Fruit fly (Drosophila melanogaster) whole organism, embryonic: Measurements from ENCODE around the gene CG31321.
A peak's percentile ranks its signal among the peaks of the same experiment; 100 is the strongest.

Experiments used
- Adf1 ChIP-seq: fragments of 200-800 bp; sonication (Bioruptor generic); IDR thresholded peaks from 2 replicates; pipeline ENCODE4 v1.3.6; 2022; ENCODE audit warnings: missing biosample characterization, missing genetic modification characterization
- Bdp1 ChIP-seq: fragments of 200-800 bp; sonication (Bioruptor generic); optimal IDR thresholded peaks from 3 replicates; lab custom pipeline; 2016; ENCODE audit warnings: missing biosample characterization, missing genetic modification characterization
- CG10959 ChIP-seq: fragments of 200-800 bp; sonication (Bioruptor generic); IDR thresholded peaks from 2 replicates; pipeline ENCODE4 v1.3.6; 2022; ENCODE audit warnings: missing biosample characterization, missing genetic modification characterization
- CG14710 ChIP-seq: fragments of 200-800 bp; sonication (Bioruptor generic); optimal IDR thresholded peaks from 3 replicates; lab custom pipeline; 2019; ENCODE audit warnings: missing biosample characterization, mild to moderate bottlenecking, missing genetic modification characterization, moderate library complexity
- CG14965 ChIP-seq: fragments of 200-800 bp; sonication (Bioruptor generic); optimal IDR thresholded peaks from 2 replicates; lab custom pipeline; 2016; ENCODE audit warnings: missing biosample characterization, missing genetic modification characterization, borderline replicate concordance
- CG15269 ChIP-seq: fragments of 200-800 bp; sonication (Bioruptor generic); optimal IDR thresholded peaks from 2 replicates; lab custom pipeline; 2018; ENCODE audit warnings: missing biosample characterization, mild to moderate bottlenecking, missing genetic modification characterization, moderate library complexity
- CG17385 ChIP-seq: fragments of 200-800 bp; sonication (Bioruptor generic); optimal IDR thresholded peaks from 3 replicates; lab custom pipeline; 2018; ENCODE audit warnings: missing biosample characterization, mild to moderate bottlenecking, missing genetic modification characterization
- CG18011 ChIP-seq: fragments of 200-800 bp; sonication (Bioruptor generic); optimal IDR thresholded peaks from 2 replicates; lab custom pipeline; 2017; ENCODE audit warnings: missing biosample characterization, missing genetic modification characterization, mild to moderate bottlenecking, moderate library complexity, missing genotype
- CG1832 ChIP-seq: fragments of 200-800 bp; sonication (Bioruptor generic); optimal IDR thresholded peaks from 2 replicates; lab custom pipeline; 2017; ENCODE audit warnings: missing biosample characterization, mild to moderate bottlenecking, missing genetic modification characterization, inconsistent platforms
- CG18619 ChIP-seq: fragments of 200-800 bp; sonication (Bioruptor generic); optimal IDR thresholded peaks from 3 replicates; lab custom pipeline; 2017; ENCODE audit warnings: missing biosample characterization, mild to moderate bottlenecking, missing genetic modification characterization
- CG2202 ChIP-seq: fragments of 200-800 bp; sonication (Bioruptor generic); optimal IDR thresholded peaks from 2 replicates; lab custom pipeline; 2018; ENCODE audit warnings: missing biosample characterization, mild to moderate bottlenecking, missing genetic modification characterization
- CG30020 ChIP-seq: fragments of 200-800 bp; optimal IDR thresholded peaks from 2 replicates; lab custom pipeline; 2019; ENCODE audit warnings: missing biosample characterization, mild to moderate bottlenecking, missing genetic modification characterization, moderate library complexity
- CG5180 ChIP-seq: fragments of 200-800 bp; sonication (Bioruptor generic); optimal IDR thresholded peaks from 3 replicates; lab custom pipeline; 2017; ENCODE audit warnings: missing biosample characterization, missing genetic modification characterization, mild to moderate bottlenecking, moderate library complexity, missing genetic modification reagents
- CG6272 ChIP-seq: fragments of 200-800 bp; sonication (Bioruptor generic); IDR thresholded peaks from 2 replicates; pipeline ENCODE4 v1.3.6; 2022; ENCODE audit warnings: missing biosample characterization, missing genetic modification characterization
- CG7745 ChIP-seq: fragments of 200-800 bp; sonication (Bioruptor generic); optimal IDR thresholded peaks from 2 replicates; lab custom pipeline; 2018; ENCODE audit warnings: missing biosample characterization, mild to moderate bottlenecking, missing genetic modification characterization, moderate library complexity
- CG7963 ChIP-seq: fragments of 200-800 bp; sonication (Bioruptor generic); IDR thresholded peaks from 3 replicates; pipeline ENCODE4 v1.3.6; 2022; ENCODE audit warnings: missing biosample characterization, missing genetic modification characterization; ENCODE audit not compliant: partially characterized antibody
- CG8359 ChIP-seq: fragments of 200-800 bp; sonication (Bioruptor generic); optimal IDR thresholded peaks from 2 replicates; lab custom pipeline; 2017; ENCODE audit warnings: missing biosample characterization, mild to moderate bottlenecking, missing genetic modification characterization, borderline replicate concordance
- CG9437 ChIP-seq: fragments of 200-800 bp; sonication (Bioruptor generic); optimal IDR thresholded peaks from 2 replicates; lab custom pipeline; 2018; ENCODE audit warnings: missing biosample characterization, mild to moderate bottlenecking, missing genetic modification characterization
- CG9727 ChIP-seq: fragments of 200-800 bp; sonication (Bioruptor generic); optimal IDR thresholded peaks from 3 replicates; lab custom pipeline; 2017; ENCODE audit warnings: missing biosample characterization, mild to moderate bottlenecking, missing genetic modification characterization
- Camta ChIP-seq: fragments of 200-800 bp; sonication (Bioruptor generic); optimal IDR thresholded peaks from 2 replicates; lab custom pipeline; 2016; ENCODE audit warnings: missing biosample characterization, missing genetic modification characterization
- CkIIα-i1 ChIP-seq: fragments of 200-800 bp; sonication (Bioruptor generic); IDR thresholded peaks from 2 replicates; pipeline ENCODE4 v1.3.6; 2022; ENCODE audit warnings: missing biosample characterization, missing genetic modification characterization
- D ChIP-seq, 2 experiments: fragments of 200-800 bp in 1 of 2; fragments of >200 bp in 1 of 2; sonication (Bioruptor generic) in 1 of 2; optimal IDR thresholded peaks; 2 replicates in 1 of 2; 3 replicates in 1 of 2; lab custom pipeline; 2017; ENCODE audit warnings: mild to moderate bottlenecking in 1 of 2, missing biosample characterization in 1 of 2, missing genetic modification characterization in 1 of 2, missing genetic modification reagents in 1 of 2
- D19A ChIP-seq: fragments of 200-800 bp; optimal IDR thresholded peaks from 3 replicates; lab custom pipeline; 2019; ENCODE audit warnings: missing biosample characterization, mild to moderate bottlenecking, missing genetic modification characterization, moderate library complexity
- E2f1 ChIP-seq: fragments of 200-800 bp; sonication (Bioruptor generic); IDR thresholded peaks from 2 replicates; pipeline ENCODE4 v1.3.6; 2022; ENCODE audit warnings: missing biosample characterization, missing genetic modification characterization
- Ets97D ChIP-seq: fragments of 200-800 bp; sonication (Bioruptor generic); optimal IDR thresholded peaks from 3 replicates; lab custom pipeline; 2016; ENCODE audit warnings: missing biosample characterization, missing genetic modification characterization
- Jarid2 ChIP-seq: fragments of 200-800 bp; sonication (Bioruptor generic); optimal IDR thresholded peaks from 3 replicates; lab custom pipeline; 2017; ENCODE audit warnings: mild to moderate bottlenecking, missing biosample characterization, missing genetic modification reagents, missing genetic modification characterization
- Lpt ChIP-seq: fragments of >200 bp; optimal IDR thresholded peaks from 2 replicates; lab custom pipeline; 2018; ENCODE audit warnings: missing biosample characterization, missing genetic modification characterization
- MBD-R2 ChIP-seq: fragments of 200-800 bp; sonication (Bioruptor generic); IDR thresholded peaks from 2 replicates; pipeline ENCODE4 v1.3.6; 2022; ENCODE audit warnings: missing biosample characterization, missing genetic modification characterization
- Med ChIP-seq: fragments of 200-800 bp; sonication (Bioruptor generic); peaks from one replicate; lab custom pipeline; 2016; ENCODE audit warnings: missing biosample characterization, missing genetic modification characterization, mild to moderate bottlenecking, inconsistent platforms, moderate library complexity
- Sry-δ ChIP-seq: fragments of 200-800 bp; sonication (Bioruptor generic); optimal IDR thresholded peaks from 2 replicates; lab custom pipeline; 2016; ENCODE audit warnings: missing biosample characterization, missing genetic modification characterization
- ab ChIP-seq: fragments of 200-800 bp; sonication (Bioruptor generic); optimal IDR thresholded peaks from 2 replicates; lab custom pipeline; 2016; ENCODE audit warnings: missing biosample characterization, missing genetic modification characterization
- ash1 ChIP-seq: fragments of 200-800 bp; sonication (Bioruptor generic); optimal IDR thresholded peaks from 2 replicates; lab custom pipeline; 2018; ENCODE audit warnings: missing biosample characterization, mild to moderate bottlenecking, missing genetic modification characterization
- crp ChIP-seq, 2 experiments: fragments of 200-800 bp; sonication (Bioruptor generic); optimal IDR thresholded peaks; 2 replicates in 1 of 2; 3 replicates in 1 of 2; lab custom pipeline; 2017; ENCODE audit warnings: missing biosample characterization in 2 of 2, missing genetic modification characterization in 2 of 2, mild to moderate bottlenecking in 1 of 2, moderate library complexity in 1 of 2
- cwo ChIP-seq: fragments of 200-800 bp; sonication (Bioruptor generic); optimal IDR thresholded peaks from 3 replicates; lab custom pipeline; 2017; ENCODE audit warnings: missing biosample characterization, missing genetic modification characterization, mild to moderate bottlenecking, moderate library complexity, missing genetic modification reagents
- dm ChIP-seq: fragments of 200-800 bp; sonication (Bioruptor generic); optimal IDR thresholded peaks from 3 replicates; lab custom pipeline; 2016; ENCODE audit warnings: missing biosample characterization, missing genetic modification characterization
- fd64A ChIP-seq: fragments of 200-800 bp; sonication (Bioruptor generic); optimal IDR thresholded peaks from 3 replicates; lab custom pipeline; 2018; ENCODE audit warnings: missing biosample characterization, mild to moderate bottlenecking, missing genetic modification characterization
- fd96Cb ChIP-seq: fragments of 200-800 bp; sonication (Bioruptor generic); optimal IDR thresholded peaks from 2 replicates; lab custom pipeline; 2018; ENCODE audit warnings: missing biosample characterization, mild to moderate bottlenecking, missing genetic modification characterization, moderate library complexity
- jumu ChIP-seq: fragments of 200-800 bp; sonication (Bioruptor generic); optimal IDR thresholded peaks from 3 replicates; lab custom pipeline; 2016; ENCODE audit warnings: missing biosample characterization, missing genetic modification characterization
- lbe ChIP-seq: fragments of 200-800 bp; sonication (Bioruptor generic); optimal IDR thresholded peaks from 2 replicates; lab custom pipeline; 2016; ENCODE audit warnings: missing biosample characterization, mild to moderate bottlenecking, missing genetic modification characterization
- lov ChIP-seq, 2 experiments: fragments of 200-800 bp in 1 of 2; fragments of >200 bp in 1 of 2; sonication (Bioruptor generic) in 1 of 2; IDR thresholded peaks in 1 of 2; optimal IDR thresholded peaks in 1 of 2; 2 replicates in 1 of 2; 3 replicates in 1 of 2; pipeline versions ENCODE4 v1.3.6 to Lab custom; 2017 to 2022; ENCODE audit warnings: missing biosample characterization in 1 of 2, missing genetic modification characterization in 1 of 2
- odd ChIP-seq: fragments of 200-800 bp; sonication (Bioruptor generic); optimal IDR thresholded peaks from 2 replicates; lab custom pipeline; 2017; ENCODE audit warnings: missing biosample characterization, mild to moderate bottlenecking, missing genetic modification characterization
- pan ChIP-seq, 4 experiments: fragments of >200 bp in 3 of 4; fragments of 200-800 bp in 1 of 4; sonication (Bioruptor generic) in 1 of 4; optimal IDR thresholded peaks in 3 of 4; IDR thresholded peaks in 1 of 4; 2 replicates each; pipeline versions ENCODE4 v1.3.6 to Lab custom; 2017 to 2022; ENCODE audit warnings: missing biosample characterization in 2 of 4, missing genetic modification characterization in 2 of 4, mixed read lengths in 1 of 4
- shn ChIP-seq: fragments of 200-800 bp; sonication (Bioruptor generic); optimal IDR thresholded peaks from 3 replicates; lab custom pipeline; 2016; ENCODE audit warnings: missing biosample characterization, missing genetic modification characterization
- sima ChIP-seq: fragments of 200-800 bp; sonication (Bioruptor generic); optimal IDR thresholded peaks from 2 replicates; lab custom pipeline; 2016; ENCODE audit warnings: missing biosample characterization, missing genetic modification characterization
- sna ChIP-seq: fragments of 200-800 bp; sonication (Bioruptor generic); IDR thresholded peaks from 2 replicates; pipeline ENCODE4 v1.3.6; 2022; ENCODE audit warnings: missing biosample characterization, missing genetic modification characterization; ENCODE audit not compliant: partially characterized antibody
- sob ChIP-seq: fragments of 200-800 bp; sonication (Bioruptor generic); IDR thresholded peaks from 2 replicates; pipeline ENCODE4 v1.3.6; 2022; ENCODE audit warnings: missing biosample characterization, missing genetic modification characterization
- z ChIP-seq: fragments of 200-800 bp; sonication (Bioruptor generic); IDR thresholded peaks from 3 replicates; pipeline ENCODE4 v1.3.6; 2022; ENCODE audit warnings: missing biosample characterization, missing genetic modification characterization

CG31321 gene

dm6 chr3R:14327472-14328104 is 17.4 kb downstream of the CG31321 start, which contains the start of gene spn-B (continued):
- TF ChIP-seq fd96Cb (tag; lab: Kevin White, UChicago) = peak; percentile 70
- no peak for TF ChIP-seq CG14965
- no peak for TF ChIP-seq CkIIα-i1 (GFP tag; lab: Robert Waterston, UW)
- peak; percentile 67 for TF ChIP-seq CG2202 (tag; lab: Kevin White, UChicago)
- TF ChIP-seq CG18011 (GFP tag; lab: Kevin White, UChicago) = peak; percentile 43
- TF ChIP-seq sna (GFP tag; lab: Robert Waterston, UW) = peak; percentile 36; the same call in 1 of the 2 replicates
- TF ChIP-seq pan (optimal IDR thresholded peaks at IDR 0.05; lab: Kevin White, UChicago) = no peak
- peak in 1 of 2 experiments; percentile 77 for TF ChIP-seq pan (GFP tag; optimal IDR thresholded peaks at IDR 0.05 in 1 of 2, IDR thresholded peaks at IDR 0.05 in 1 of 2)
- TF ChIP-seq Adf1 (GFP tag; lab: Robert Waterston, UW) = no peak
- TF ChIP-seq lov (optimal IDR thresholded peaks at IDR 0.05; lab: Kevin White, UChicago) = no peak
- 0 out of 3 replicates have a peak, but pooled peaks have one; percentile 35 for TF ChIP-seq lov (GFP tag; IDR thresholded peaks at IDR 0.05; lab: Robert Waterston, UW)
- no peak for TF ChIP-seq CG7963 (GFP tag; lab: Robert Waterston, UW)
- no peak for TF ChIP-seq Ets97D
- TF ChIP-seq CG7745 (tag; lab: Kevin White, UChicago) = no peak
- TF ChIP-seq sob (GFP tag; lab: Robert Waterston, UW) = peak; percentile 70
- TF ChIP-seq ab (GFP tag; lab: Kevin White, UChicago) = no peak
- peak; percentile 43 for TF ChIP-seq jumu
- peak; percentile 39 for TF ChIP-seq shn (GFP tag; lab: Kevin White, UChicago)
- TF ChIP-seq ash1 (GFP tag; lab: Kevin White, UChicago) = no peak
- no peak for TF ChIP-seq Lpt (GFP tag; lab: Kevin White, UChicago)
- peak; percentile 18 for TF ChIP-seq sima (GFP tag; lab: Kevin White, UChicago)
- peak; percentile 64 for TF ChIP-seq CG5180 (GFP tag; lab: Kevin White, UChicago)
- TF ChIP-seq CG8359 = peak; percentile 43
- TF ChIP-seq CG17385 (GFP tag; lab: Kevin White, UChicago) = peak; percentile 73
- peak; percentile 40 for TF ChIP-seq Bdp1
- no peak for TF ChIP-seq fd64A
- TF ChIP-seq MBD-R2 (GFP tag; lab: Robert Waterston, UW) = peak; percentile 47; the same call in 1 of the 2 replicates
- TF ChIP-seq Camta (GFP tag; lab: Kevin White, UChicago) = peak; percentile 40
- TF ChIP-seq CG9437 (GFP tag; lab: Kevin White, UChicago) = peak; percentile 67
- TF ChIP-seq D19A (tag; lab: Kevin White, UChicago) = peak; percentile 77
- TF ChIP-seq CG15269 (tag; lab: Kevin White, UChicago) = peak; percentile 74
- no peak for TF ChIP-seq z (GFP tag; lab: Robert Waterston, UW)
- peak; percentile 76 for TF ChIP-seq lbe (GFP tag; lab: Kevin White, UChicago)
- no peak for TF ChIP-seq D (optimal IDR thresholded peaks at IDR 0.05; lab: Kevin White, UChicago)
- peak; percentile 69 for TF ChIP-seq D (GFP tag; optimal IDR thresholded peaks at IDR 0.05; lab: Kevin White, UChicago)
- TF ChIP-seq crp (GFP tag; optimal IDR thresholded peaks at IDR 0.05; lab: Kevin White, UChicago) = peak; percentile 52 to 90
- TF ChIP-seq Jarid2 (GFP tag; lab: Kevin White, UChicago) = peak; percentile 28
- peak; percentile 10 for TF ChIP-seq CG30020
- peak; percentile 76 for TF ChIP-seq CG14710
- 0 out of 2 replicates have a peak, but pooled peaks have one; percentile 19 for TF ChIP-seq CG10959 (GFP tag; lab: Robert Waterston, UW)
- TF ChIP-seq CG6272 (GFP tag; lab: Robert Waterston, UW) = no peak
- TF ChIP-seq Sry-δ (GFP tag; lab: Kevin White, UChicago) = peak; percentile 38
- TF ChIP-seq Med (GFP tag; lab: Kevin White, UChicago) = peak; percentile 95
- TF ChIP-seq CG9727 = peak; percentile 84
- TF ChIP-seq CG18619 (GFP tag; lab: Kevin White, UChicago) = peak; percentile 57
- TF ChIP-seq E2f1 (GFP tag; lab: Robert Waterston, UW) = peak; percentile 77
- peak; percentile 66 for TF ChIP-seq cwo (GFP tag; lab: Kevin White, UChicago)
- peak; percentile 70 for TF ChIP-seq odd (GFP tag; lab: Kevin White, UChicago)
- no peak for TF ChIP-seq dm (GFP tag; lab: Kevin White, UChicago)
- TF ChIP-seq CG1832 (GFP tag; lab: Kevin White, UChicago) = no peak
